Fruit fly (Drosophila melanogaster) whole organism: ENCODE data around the gene pasi1.

Experiments
- CG8478 ChIP-seq: fragments of >200 bp; optimal IDR thresholded peaks from 2 replicates; lab custom pipeline; 2018; ENCODE audit warnings: inconsistent platforms
- Dll ChIP-seq: fragments of >200 bp; optimal IDR thresholded peaks from 2 replicates; lab custom pipeline; 2017
- EcR ChIP-seq, 2 experiments: fragments of >200 bp; optimal IDR thresholded peaks; 2 replicates each; lab custom pipeline; 2017; ENCODE audit warnings: missing biosample characterization in 2 of 2, missing genetic modification characterization in 2 of 2, missing genetic modification reagents in 2 of 2
- pan ChIP-seq: fragments of >200 bp; optimal IDR thresholded peaks from 2 replicates; lab custom pipeline; 2017
- psq ChIP-seq: fragments of >200 bp; optimal IDR thresholded peaks from 2 replicates; lab custom pipeline; 2017
- usp ChIP-seq: fragments of >200 bp; optimal IDR thresholded peaks from 2 replicates; lab custom pipeline; 2017; ENCODE audit warnings: missing biosample characterization, missing genetic modification characterization, mixed read lengths

dm6 chr3R:17776104-17776589 lies 18.7 kb upstream of the pasi1 start:
- no peak for TF ChIP-seq usp (GFP tag; lab: Kevin White, UChicago)
- no peak for TF ChIP-seq pan (lab: Kevin White, UChicago)
- no peak for TF ChIP-seq psq (lab: Kevin White, UChicago)
- no peak for TF ChIP-seq EcR (GFP tag; optimal IDR thresholded peaks at IDR 0.05; lab: Kevin White, UChicago)
- TF ChIP-seq Dll (lab: Kevin White, UChicago): no peak
- TF ChIP-seq CG8478 (lab: Kevin White, UChicago): no peak
